Fruit fly (Drosophila melanogaster) whole organism, embryonic: ENCODE measurements around the gene CG46412.
A peak's percentile ranks its signal among the peaks of the same experiment; 100 is the strongest.

Experiments
- Abd-B ChIP-seq: fragments of 200-800 bp; sonication (Bioruptor generic); optimal IDR thresholded peaks from 2 replicates; lab custom pipeline; 2018; ENCODE audit warnings: missing biosample characterization, mild to moderate bottlenecking, missing genetic modification characterization, moderate library complexity
- Asciz ChIP-seq: fragments of 200-800 bp; sonication (Bioruptor generic); optimal IDR thresholded peaks from 2 replicates; lab custom pipeline; 2017; ENCODE audit warnings: missing biosample characterization, mild to moderate bottlenecking, missing genetic modification characterization, missing genetic modification reagents
- CG10274 ChIP-seq: fragments of 200-800 bp; sonication (Bioruptor generic); optimal IDR thresholded peaks from 3 replicates; lab custom pipeline; 2017; ENCODE audit warnings: missing biosample characterization, mild to moderate bottlenecking, missing genetic modification characterization
- CG11085 ChIP-seq: fragments of 200-800 bp; sonication (Bioruptor generic); IDR thresholded peaks from 2 replicates; pipeline ENCODE4 v1.3.6; 2022; ENCODE audit warnings: missing biosample characterization, missing genetic modification characterization
- CG12104 ChIP-seq: fragments of 200-800 bp; sonication (Bioruptor generic); optimal IDR thresholded peaks from 3 replicates; lab custom pipeline; 2016; ENCODE audit warnings: missing biosample characterization, missing genetic modification characterization
- CG15269 ChIP-seq: fragments of 200-800 bp; sonication (Bioruptor generic); optimal IDR thresholded peaks from 2 replicates; lab custom pipeline; 2018; ENCODE audit warnings: missing biosample characterization, mild to moderate bottlenecking, missing genetic modification characterization, moderate library complexity
- CG15514 ChIP-seq: fragments of 200-800 bp; sonication (Bioruptor generic); optimal IDR thresholded peaks from 3 replicates; lab custom pipeline; 2017; ENCODE audit warnings: missing biosample characterization, missing genetic modification characterization, mild to moderate bottlenecking, moderate library complexity, missing genetic modification reagents
- CG1602 ChIP-seq: fragments of 200-800 bp; sonication (Bioruptor generic); optimal IDR thresholded peaks from 3 replicates; lab custom pipeline; 2016; ENCODE audit warnings: missing biosample characterization, missing genetic modification characterization
- CG16815 ChIP-seq: fragments of 200-800 bp; sonication (Bioruptor generic); optimal IDR thresholded peaks from 3 replicates; lab custom pipeline; 2017; ENCODE audit warnings: missing biosample characterization, mild to moderate bottlenecking, missing genetic modification characterization
- CG18764 ChIP-seq: fragments of 200-800 bp; sonication (Bioruptor generic); optimal IDR thresholded peaks from 3 replicates; lab custom pipeline; 2016; ENCODE audit warnings: missing biosample characterization, missing genetic modification characterization
- CG2889 ChIP-seq: fragments of 200-800 bp; sonication (Bioruptor generic); IDR thresholded peaks from 3 replicates; pipeline ENCODE4 v1.3.6; 2022; ENCODE audit warnings: missing biosample characterization, missing genetic modification characterization
- CG3163 ChIP-seq: fragments of 200-800 bp; sonication (Bioruptor generic); optimal IDR thresholded peaks from 3 replicates; lab custom pipeline; 2016; ENCODE audit warnings: missing biosample characterization, missing genetic modification characterization
- CG4282 ChIP-seq: fragments of 200-800 bp; sonication (Bioruptor generic); optimal IDR thresholded peaks from 2 replicates; lab custom pipeline; 2016; ENCODE audit warnings: missing biosample characterization, missing genetic modification characterization
- CG4424 ChIP-seq: fragments of 200-800 bp; sonication (Bioruptor generic); optimal IDR thresholded peaks from 3 replicates; lab custom pipeline; 2016; ENCODE audit warnings: missing biosample characterization, missing genetic modification characterization
- CG4617 ChIP-seq: fragments of 200-800 bp; sonication (Bioruptor generic); optimal IDR thresholded peaks from 3 replicates; lab custom pipeline; 2016; ENCODE audit warnings: missing biosample characterization, missing genetic modification characterization, borderline replicate concordance
- CG4730 ChIP-seq: fragments of 200-800 bp; sonication (Bioruptor generic); IDR thresholded peaks from 2 replicates; pipeline ENCODE4 v1.3.6; 2022; ENCODE audit warnings: missing biosample characterization, missing genetic modification characterization
- CG6654 ChIP-seq: fragments of 200-800 bp; sonication (Bioruptor generic); optimal IDR thresholded peaks from 2 replicates; lab custom pipeline; 2017; ENCODE audit warnings: missing biosample characterization, mild to moderate bottlenecking, missing genetic modification characterization
- CG8478 ChIP-seq: fragments of >200 bp; optimal IDR thresholded peaks from 2 replicates; lab custom pipeline; 2018
- Eip74EF ChIP-seq, 2 experiments: fragments of 200-800 bp in 1 of 2; fragments of >200 bp in 1 of 2; sonication (Bioruptor generic) in 1 of 2; optimal IDR thresholded peaks; 2 replicates each; lab custom pipeline; 2017 to 2019; ENCODE audit warnings: missing biosample characterization in 2 of 2, missing genetic modification characterization in 2 of 2, mild to moderate bottlenecking in 1 of 2, moderate library complexity in 1 of 2
- Ets97D ChIP-seq: fragments of 200-800 bp; sonication (Bioruptor generic); optimal IDR thresholded peaks from 3 replicates; lab custom pipeline; 2016; ENCODE audit warnings: missing biosample characterization, missing genetic modification characterization
- Fer2 ChIP-seq: fragments of 200-800 bp; sonication (Bioruptor generic); optimal IDR thresholded peaks from 2 replicates; lab custom pipeline; 2018; ENCODE audit warnings: missing biosample characterization, mild to moderate bottlenecking, missing genetic modification characterization, moderate library complexity
- Hmr ChIP-seq: fragments of 200-800 bp; sonication (Bioruptor generic); optimal IDR thresholded peaks from 3 replicates; lab custom pipeline; 2017; ENCODE audit warnings: mild to moderate bottlenecking, missing biosample characterization, missing genetic modification reagents, missing genetic modification characterization
- MBD-R2 ChIP-seq: fragments of 200-800 bp; sonication (Bioruptor generic); IDR thresholded peaks from 2 replicates; pipeline ENCODE4 v1.3.6; 2022; ENCODE audit warnings: missing biosample characterization, missing genetic modification characterization
- MTF-1 ChIP-seq: fragments of 200-800 bp; sonication (Bioruptor generic); optimal IDR thresholded peaks from 2 replicates; lab custom pipeline; 2018; ENCODE audit warnings: missing biosample characterization, mild to moderate bottlenecking, missing genetic modification characterization, borderline replicate concordance
- Med ChIP-seq: fragments of 200-800 bp; sonication (Bioruptor generic); peaks from one replicate; lab custom pipeline; 2016; ENCODE audit warnings: missing biosample characterization, missing genetic modification characterization, mild to moderate bottlenecking, inconsistent platforms, moderate library complexity
- Nf-YA ChIP-seq: fragments of 200-800 bp; sonication (Bioruptor generic); IDR thresholded peaks from 2 replicates; pipeline ENCODE4 v1.3.6; 2022; ENCODE audit warnings: missing biosample characterization, missing genetic modification characterization
- Oli ChIP-seq: fragments of 200-800 bp; sonication (Bioruptor generic); optimal IDR thresholded peaks from 2 replicates; lab custom pipeline; 2018; ENCODE audit warnings: missing biosample characterization, mild to moderate bottlenecking, missing genetic modification characterization, moderate library complexity
- Rfx ChIP-seq: fragments of 200-800 bp; sonication (Bioruptor generic); IDR thresholded peaks from 2 replicates; pipeline ENCODE4 v1.3.6; 2022; ENCODE audit warnings: missing biosample characterization, missing genetic modification characterization
- Side ChIP-seq: fragments of 200-800 bp; sonication (Bioruptor generic); optimal IDR thresholded peaks from 2 replicates; lab custom pipeline; 2016; ENCODE audit warnings: missing biosample characterization, missing genetic modification characterization
- Xrp1 ChIP-seq: fragments of 200-800 bp; sonication (Bioruptor generic); IDR thresholded peaks from 2 replicates; pipeline ENCODE4 v1.3.6; 2022; ENCODE audit warnings: missing biosample characterization, missing genetic modification characterization
- abd-A ChIP-seq: fragments of 200-800 bp; sonication (Bioruptor generic); optimal IDR thresholded peaks from 3 replicates; lab custom pipeline; 2019; ENCODE audit warnings: missing biosample characterization, mild to moderate bottlenecking, missing genetic modification characterization, moderate library complexity
- cg ChIP-seq: fragments of 200-800 bp; sonication (Bioruptor generic); optimal IDR thresholded peaks from 3 replicates; lab custom pipeline; 2019; ENCODE audit warnings: missing biosample characterization, mild to moderate bottlenecking, missing genetic modification characterization, moderate library complexity
- chif ChIP-seq, 2 experiments: fragments of 200-800 bp; sonication (Bioruptor generic); optimal IDR thresholded peaks; 3 replicates each; lab custom pipeline; 2016; ENCODE audit warnings: missing biosample characterization in 2 of 2, missing genetic modification characterization in 2 of 2
- chinmo ChIP-seq: fragments of 200-800 bp; sonication (Bioruptor generic); IDR thresholded peaks from 4 replicates; pipeline ENCODE4 v1.3.6; 2022; ENCODE audit warnings: missing biosample characterization, missing genetic modification characterization; ENCODE audit not compliant: partially characterized antibody
- corto ChIP-seq: fragments of 200-800 bp; sonication (Bioruptor generic); optimal IDR thresholded peaks from 2 replicates; lab custom pipeline; 2016; ENCODE audit warnings: missing biosample characterization, mild to moderate bottlenecking, missing genetic modification characterization, moderate library complexity
- crc ChIP-seq: fragments of 200-800 bp; sonication (Bioruptor generic); optimal IDR thresholded peaks from 2 replicates; lab custom pipeline; 2016; ENCODE audit warnings: missing biosample characterization, missing genetic modification characterization
- croc ChIP-seq: fragments of 200-800 bp; sonication (Bioruptor generic); conservative IDR thresholded peaks from 3 replicates; pipeline ENCODE4 v1.3.6; 2022; ENCODE audit warnings: missing biosample characterization, missing genetic modification characterization
- exex ChIP-seq: fragments of 200-800 bp; sonication (Bioruptor generic); optimal IDR thresholded peaks from 4 replicates; lab custom pipeline; 2018; ENCODE audit warnings: missing biosample characterization, mild to moderate bottlenecking, missing genetic modification characterization, moderate library complexity
- fru ChIP-seq: fragments of >200 bp; optimal IDR thresholded peaks from 2 replicates; lab custom pipeline; 2017
- h ChIP-seq: fragments of >200 bp; optimal IDR thresholded peaks from 2 replicates; lab custom pipeline; 2017
- her ChIP-seq: fragments of 200-800 bp; sonication (Bioruptor generic); optimal IDR thresholded peaks from 2 replicates; lab custom pipeline; 2016; ENCODE audit warnings: missing biosample characterization, missing genetic modification characterization
- lab ChIP-seq: fragments of 200-800 bp; sonication (Bioruptor generic); optimal IDR thresholded peaks from 3 replicates; lab custom pipeline; 2017; ENCODE audit warnings: missing biosample characterization, missing genetic modification characterization, mild to moderate bottlenecking, moderate library complexity, missing genetic modification reagents
- nerfin-2 ChIP-seq: fragments of 200-800 bp; sonication (Bioruptor generic); IDR thresholded peaks from 2 replicates; pipeline ENCODE4 v1.3.6; 2022; ENCODE audit warnings: missing biosample characterization, missing genetic modification characterization; ENCODE audit not compliant: partially characterized antibody
- ranshi ChIP-seq: fragments of 200-800 bp; sonication (Bioruptor generic); IDR thresholded peaks from 2 replicates; pipeline ENCODE4 v1.3.6; 2022; ENCODE audit warnings: missing biosample characterization, missing genetic modification characterization
- sd ChIP-seq: fragments of 200-800 bp; sonication (Bioruptor generic); optimal IDR thresholded peaks from 3 replicates; lab custom pipeline; 2018; ENCODE audit warnings: missing biosample characterization, mild to moderate bottlenecking, missing genetic modification characterization, moderate library complexity
- sens ChIP-seq: fragments of 200-800 bp; sonication (Bioruptor generic); peaks from one replicate; lab custom pipeline; 2016; ENCODE audit warnings: missing biosample characterization, missing genetic modification characterization
- vvl ChIP-seq: fragments of 200-800 bp; sonication (Bioruptor generic); IDR thresholded peaks from 2 replicates; pipeline ENCODE4 v1.3.6; 2022; ENCODE audit warnings: missing biosample characterization, missing genetic modification characterization
- zfh1 ChIP-seq: fragments of 200-800 bp; sonication (Bioruptor generic); IDR thresholded peaks from 3 replicates; pipeline ENCODE4 v1.3.6; 2022; ENCODE audit warnings: missing biosample characterization, missing genetic modification characterization

CG46412 gene

DNA sequence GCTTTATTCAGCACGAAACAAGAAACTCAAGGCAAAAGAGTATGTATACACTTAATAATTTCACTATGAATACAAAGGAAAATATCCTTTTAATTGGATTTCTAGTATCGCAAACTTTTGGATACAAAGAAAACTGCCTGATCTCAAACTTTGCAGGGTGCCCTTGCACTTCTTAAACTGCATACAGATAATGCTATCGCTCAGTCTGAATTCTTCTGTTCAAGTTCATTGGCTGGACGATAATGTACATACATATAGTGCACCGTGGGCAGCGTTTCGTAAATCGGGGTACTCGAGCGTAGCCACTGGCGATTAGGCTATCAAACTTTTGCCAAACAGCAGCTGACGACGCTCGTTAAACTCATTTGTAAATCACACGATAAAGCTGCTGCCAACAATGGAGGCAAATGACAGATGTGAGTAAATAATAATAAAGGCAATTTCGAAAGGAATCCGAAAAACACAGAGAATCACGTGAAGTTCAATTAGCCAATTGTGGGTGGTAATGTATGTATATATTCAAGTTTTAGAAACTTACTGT is 37.2 kb downstream of the CG46412 start:
- TF ChIP-seq MBD-R2, result 0 out of 2 replicates have a peak, but pooled peaks have one; percentile 8
- no peak for TF ChIP-seq fru
- peak; percentile 57 for TF ChIP-seq exex (tag; lab: Kevin White, UChicago)
- TF ChIP-seq chinmo (GFP tag; lab: Robert Waterston, UW), result 0 out of 4 replicates have a peak, but pooled peaks have one; percentile 66
- TF ChIP-seq CG2889 (GFP tag; lab: Robert Waterston, UW), result no peak
- peak; percentile 4 for TF ChIP-seq sd (tag; lab: Kevin White, UChicago)
- no peak for TF ChIP-seq Ets97D (GFP tag; lab: Kevin White, UChicago)
- no peak for TF ChIP-seq nerfin-2
- no peak for TF ChIP-seq CG4730 (GFP tag; lab: Robert Waterston, UW)
- TF ChIP-seq Med (GFP tag; lab: Kevin White, UChicago), result no peak
- TF ChIP-seq CG4424, result no peak

- TF ChIP-seq cg (GFP tag; lab: Kevin White, UChicago) (no peak), exex (tag; lab: Kevin White, UChicago) (peak; percentile 22), CG1602 (GFP tag; lab: Kevin White, UChicago) (no peak), zfh1 (GFP tag; lab: Robert Waterston, UW) (0 out of 3 replicates have a peak, but pooled peaks have one; percentile 6), CG16815 (GFP tag; lab: Kevin White, UChicago) (no peak), corto (GFP tag; lab: Kevin White, UChicago) (no peak), sens (GFP tag; lab: Kevin White, UChicago) (peak; percentile 26), Xrp1 (GFP tag; lab: Robert Waterston, UW) (0 out of 2 replicates have a peak, but pooled peaks have one; percentile 26)
Measured at dm6 chr3L:11525765-11526164, 38.1 kb downstream of the CG46412 start.

DNA sequence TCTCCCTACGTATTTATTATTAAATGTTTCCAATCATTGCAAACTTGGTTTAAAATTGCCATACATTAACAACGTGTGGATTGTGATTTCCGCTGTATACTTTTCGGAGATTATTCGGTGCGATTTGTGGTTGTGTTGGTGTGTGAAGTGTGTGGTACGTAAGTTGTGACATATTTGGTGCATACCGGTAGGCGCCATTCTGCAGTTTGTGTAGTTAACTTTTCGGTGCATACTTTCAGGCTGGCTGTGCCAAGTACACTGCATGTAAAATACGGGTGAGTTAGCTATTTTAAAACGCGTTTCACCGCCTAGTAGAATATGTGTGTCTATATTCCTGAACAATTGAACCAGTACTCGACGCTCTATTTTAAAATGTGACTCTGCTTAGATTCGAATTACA is 40.6 kb downstream of the CG46412 start:
- TF ChIP-seq CG18764 (GFP tag; lab: Kevin White, UChicago), result no peak
- TF ChIP-seq Hmr (GFP tag; lab: Kevin White, UChicago), result peak; percentile 12
- TF ChIP-seq croc (GFP tag; lab: Robert Waterston, UW), result no peak
- TF ChIP-seq CG10274 (GFP tag; lab: Kevin White, UChicago), result no peak
- no peak for TF ChIP-seq CG3163
- peak; percentile 28; the same call in 1 of the 2 replicates for TF ChIP-seq vvl
- no peak for TF ChIP-seq lab (GFP tag; lab: Kevin White, UChicago)
- TF ChIP-seq Eip74EF (GFP tag; optimal IDR thresholded peaks at IDR 0.05; lab: Kevin White, UChicago), result no peak
- peak; percentile 98 for TF ChIP-seq CG15514 (GFP tag; lab: Kevin White, UChicago)
- TF ChIP-seq Fer2 (tag; lab: Kevin White, UChicago), result no peak
- TF ChIP-seq CG11085 (GFP tag; lab: Robert Waterston, UW), result no peak
- TF ChIP-seq CG15269 (tag; lab: Kevin White, UChicago), result no peak
- TF ChIP-seq CG4617 (GFP tag; lab: Kevin White, UChicago), result no peak
- TF ChIP-seq CG8478, result no peak
- TF ChIP-seq Abd-B (GFP tag; lab: Kevin White, UChicago), result no peak
- no peak for TF ChIP-seq h (lab: Kevin White, UChicago)
- TF ChIP-seq Oli (tag; lab: Kevin White, UChicago), result no peak
- TF ChIP-seq chif (GFP tag; optimal IDR thresholded peaks at IDR 0.05; lab: Kevin White, UChicago), result no peak
- TF ChIP-seq her (GFP tag; lab: Kevin White, UChicago), result no peak
- TF ChIP-seq crc (GFP tag; lab: Kevin White, UChicago), result no peak
- no peak for TF ChIP-seq CG6654 (GFP tag; lab: Kevin White, UChicago)
- no peak for TF ChIP-seq ranshi (GFP tag; lab: Robert Waterston, UW)
- TF ChIP-seq MTF-1, result no peak
- no peak for TF ChIP-seq Side
- TF ChIP-seq Asciz, result no peak
- TF ChIP-seq sd (tag; lab: Kevin White, UChicago), result peak; percentile 10
- TF ChIP-seq Rfx, result peak; percentile 43; the same call in 1 of the 2 replicates
- no peak for TF ChIP-seq Nf-YA (GFP tag; lab: Robert Waterston, UW)
- TF ChIP-seq CG4282 (GFP tag; lab: Kevin White, UChicago), result no peak
- no peak for TF ChIP-seq CG12104 (GFP tag; lab: Kevin White, UChicago)
- no peak for TF ChIP-seq abd-A
